Fruit fly (Drosophila melanogaster) whole organism, embryonic: ENCODE data around the gene Pp2A-29B.
A peak's percentile ranks its signal among the peaks of the same experiment; 100 is the strongest.

Source experiments
- CG10267 ChIP-seq: fragments of 200-800 bp; sonication (Bioruptor generic); optimal IDR thresholded peaks from 2 replicates; lab custom pipeline; 2018; ENCODE audit warnings: missing biosample characterization, mild to moderate bottlenecking, missing genetic modification characterization, moderate library complexity
- CG12659 ChIP-seq: fragments of 200-800 bp; sonication (Bioruptor generic); optimal IDR thresholded peaks from 3 replicates; lab custom pipeline; 2017; ENCODE audit warnings: mild to moderate bottlenecking, missing biosample characterization, missing genetic modification reagents, missing genetic modification characterization
- CG12769 ChIP-seq: fragments of 200-800 bp; sonication (Bioruptor generic); optimal IDR thresholded peaks from 2 replicates; lab custom pipeline; 2019; ENCODE audit warnings: missing biosample characterization, mild to moderate bottlenecking, missing genetic modification characterization, moderate library complexity
- CG13287 ChIP-seq: fragments of 200-800 bp; sonication (Bioruptor generic); IDR thresholded peaks from 2 replicates; pipeline ENCODE4 v1.3.6; 2022; ENCODE audit warnings: missing biosample characterization, missing genetic modification characterization; ENCODE audit not compliant: partially characterized antibody
- CG15514 ChIP-seq: fragments of 200-800 bp; sonication (Bioruptor generic); optimal IDR thresholded peaks from 3 replicates; lab custom pipeline; 2017; ENCODE audit warnings: missing biosample characterization, missing genetic modification characterization, mild to moderate bottlenecking, moderate library complexity, missing genetic modification reagents
- CG17361 ChIP-seq: fragments of 200-800 bp; sonication (Bioruptor generic); IDR thresholded peaks from 3 replicates; pipeline ENCODE4 v1.3.6; 2022; ENCODE audit warnings: missing biosample characterization, missing genetic modification characterization
- CG17385 ChIP-seq: fragments of 200-800 bp; sonication (Bioruptor generic); optimal IDR thresholded peaks from 3 replicates; lab custom pipeline; 2018; ENCODE audit warnings: missing biosample characterization, mild to moderate bottlenecking, missing genetic modification characterization
- CG17568 ChIP-seq: fragments of 200-800 bp; sonication (Bioruptor generic); optimal IDR thresholded peaks from 2 replicates; lab custom pipeline; 2018; ENCODE audit warnings: missing biosample characterization, mild to moderate bottlenecking, missing genetic modification characterization, moderate library complexity
- CG2116 ChIP-seq: fragments of 200-800 bp; sonication (Bioruptor generic); optimal IDR thresholded peaks from 3 replicates; lab custom pipeline; 2018; ENCODE audit warnings: missing biosample characterization, mild to moderate bottlenecking, missing genetic modification characterization
- CG31388 ChIP-seq: fragments of 200-800 bp; sonication (Bioruptor generic); optimal IDR thresholded peaks from 2 replicates; lab custom pipeline; 2016; ENCODE audit warnings: missing biosample characterization, missing genetic modification characterization
- CG4360 ChIP-seq: fragments of 200-800 bp; sonication (Bioruptor generic); IDR thresholded peaks from 2 replicates; pipeline ENCODE4 v1.3.6; 2022; ENCODE audit warnings: missing biosample characterization, missing genetic modification characterization
- CG5180 ChIP-seq: fragments of 200-800 bp; sonication (Bioruptor generic); optimal IDR thresholded peaks from 3 replicates; lab custom pipeline; 2017; ENCODE audit warnings: missing biosample characterization, missing genetic modification characterization, mild to moderate bottlenecking, moderate library complexity, missing genetic modification reagents
- CG5953 ChIP-seq: fragments of 200-800 bp; sonication (Bioruptor generic); IDR thresholded peaks from 2 replicates; pipeline ENCODE4 v1.3.6; 2022; ENCODE audit warnings: missing biosample characterization, missing genetic modification characterization
- CG6175 ChIP-seq: fragments of 200-800 bp; sonication (Bioruptor generic); IDR thresholded peaks from 3 replicates; pipeline ENCODE4 v1.3.6; 2022; ENCODE audit warnings: missing biosample characterization, missing genetic modification characterization
- CG6689 ChIP-seq: fragments of 200-800 bp; sonication (Bioruptor generic); IDR thresholded peaks from 2 replicates; pipeline ENCODE4 v1.3.6; 2022; ENCODE audit warnings: missing biosample characterization, missing genetic modification characterization
- CG8478 ChIP-seq: fragments of >200 bp; optimal IDR thresholded peaks from 2 replicates; lab custom pipeline; 2018
- CG8765 ChIP-seq: fragments of 200-800 bp; sonication (Bioruptor generic); IDR thresholded peaks from 2 replicates; pipeline ENCODE4 v1.3.6; 2022; ENCODE audit warnings: missing biosample characterization, missing genetic modification characterization
- CG8944 ChIP-seq: fragments of 200-800 bp; sonication (Bioruptor generic); optimal IDR thresholded peaks from 3 replicates; lab custom pipeline; 2016; ENCODE audit warnings: missing biosample characterization, missing genetic modification characterization
- CkIIα-i1 ChIP-seq: fragments of 200-800 bp; sonication (Bioruptor generic); IDR thresholded peaks from 2 replicates; pipeline ENCODE4 v1.3.6; 2022; ENCODE audit warnings: missing biosample characterization, missing genetic modification characterization
- Dbx ChIP-seq: fragments of 200-800 bp; sonication (Bioruptor generic); IDR thresholded peaks from 3 replicates; pipeline ENCODE4 v1.3.6; 2022; ENCODE audit warnings: missing biosample characterization, missing genetic modification characterization
- Dll ChIP-seq: fragments of 200-800 bp; sonication (Bioruptor generic); IDR thresholded peaks from 4 replicates; pipeline ENCODE4 v1.3.6; 2022; ENCODE audit warnings: missing biosample characterization, missing genetic modification characterization; ENCODE audit not compliant: partially characterized antibody
- Dref ChIP-seq: fragments of 200-800 bp; sonication (Bioruptor generic); IDR thresholded peaks from 2 replicates; pipeline ENCODE4 v1.3.6; 2022; ENCODE audit warnings: missing biosample characterization, missing genetic modification characterization
- E2f2 ChIP-seq: fragments of 200-800 bp; sonication (Bioruptor generic); IDR thresholded peaks from 2 replicates; pipeline ENCODE4 v1.3.6; 2022; ENCODE audit warnings: missing biosample characterization, missing genetic modification characterization
- Fer2 ChIP-seq: fragments of 200-800 bp; sonication (Bioruptor generic); optimal IDR thresholded peaks from 2 replicates; lab custom pipeline; 2018; ENCODE audit warnings: missing biosample characterization, mild to moderate bottlenecking, missing genetic modification characterization, moderate library complexity
- Fer3 ChIP-seq: fragments of 200-800 bp; sonication (Bioruptor generic); optimal IDR thresholded peaks from 2 replicates; lab custom pipeline; 2018; ENCODE audit warnings: missing biosample characterization, mild to moderate bottlenecking, missing genetic modification characterization, moderate library complexity
- MBD-R2 ChIP-seq: fragments of 200-800 bp; sonication (Bioruptor generic); IDR thresholded peaks from 2 replicates; pipeline ENCODE4 v1.3.6; 2022; ENCODE audit warnings: missing biosample characterization, missing genetic modification characterization
- Mad ChIP-seq: fragments of 200-800 bp; sonication (Bioruptor generic); optimal IDR thresholded peaks from 2 replicates; lab custom pipeline; 2016; ENCODE audit warnings: missing biosample characterization, missing genetic modification characterization
- Ravus ChIP-seq: fragments of 200-800 bp; sonication (Bioruptor generic); IDR thresholded peaks from 2 replicates; pipeline ENCODE4 v1.3.6; 2022; ENCODE audit warnings: missing biosample characterization, missing genetic modification characterization
- Side ChIP-seq: fragments of 200-800 bp; sonication (Bioruptor generic); optimal IDR thresholded peaks from 2 replicates; lab custom pipeline; 2016; ENCODE audit warnings: missing biosample characterization, missing genetic modification characterization
- Sox100B ChIP-seq: fragments of 200-800 bp; sonication (Bioruptor generic); optimal IDR thresholded peaks from 3 replicates; lab custom pipeline; 2018; ENCODE audit warnings: missing biosample characterization, mild to moderate bottlenecking, missing genetic modification characterization
- Taf1 ChIP-seq: fragments of 200-800 bp; sonication (Bioruptor generic); IDR thresholded peaks from 2 replicates; pipeline ENCODE4 v1.3.6; 2022; ENCODE audit warnings: missing biosample characterization, missing genetic modification characterization
- amos ChIP-seq: fragments of 200-800 bp; sonication (Bioruptor generic); IDR thresholded peaks from 2 replicates; pipeline ENCODE4 v1.3.6; 2022; ENCODE audit warnings: missing biosample characterization, missing genetic modification characterization; ENCODE audit not compliant: partially characterized antibody
- ara ChIP-seq: fragments of 200-800 bp; sonication (Bioruptor generic); IDR thresholded peaks from 2 replicates; pipeline ENCODE4 v1.3.6; 2022; ENCODE audit warnings: missing biosample characterization, missing genetic modification characterization
- en ChIP-seq: fragments of 200-800 bp; sonication (Bioruptor generic); optimal IDR thresholded peaks from 2 replicates; lab custom pipeline; 2016; ENCODE audit warnings: missing biosample characterization, missing genetic modification characterization
- exex ChIP-seq: fragments of 200-800 bp; sonication (Bioruptor generic); optimal IDR thresholded peaks from 4 replicates; lab custom pipeline; 2018; ENCODE audit warnings: missing biosample characterization, mild to moderate bottlenecking, missing genetic modification characterization, moderate library complexity
- fd3F ChIP-seq: fragments of 200-800 bp; sonication (Bioruptor generic); optimal IDR thresholded peaks from 2 replicates; lab custom pipeline; 2018; ENCODE audit warnings: missing biosample characterization, mild to moderate bottlenecking, missing genetic modification characterization, moderate library complexity
- ftz-f1 ChIP-seq: fragments of 200-800 bp; sonication (Bioruptor generic); optimal IDR thresholded peaks from 2 replicates; lab custom pipeline; 2016; ENCODE audit warnings: missing biosample characterization, missing genetic modification characterization
- gsb ChIP-seq: fragments of 200-800 bp; sonication (Bioruptor generic); IDR thresholded peaks from 2 replicates; pipeline ENCODE4 v1.3.6; 2022; ENCODE audit warnings: missing biosample characterization, missing genetic modification characterization
- kni ChIP-seq: fragments of 200-800 bp; sonication (Bioruptor generic); optimal IDR thresholded peaks from 3 replicates; lab custom pipeline; 2017; ENCODE audit warnings: mild to moderate bottlenecking, missing biosample characterization, missing genetic modification reagents, missing genetic modification characterization
- lbe ChIP-seq: fragments of 200-800 bp; sonication (Bioruptor generic); optimal IDR thresholded peaks from 2 replicates; lab custom pipeline; 2016; ENCODE audit warnings: missing biosample characterization, mild to moderate bottlenecking, missing genetic modification characterization
- lmd ChIP-seq: fragments of 200-800 bp; sonication (Bioruptor generic); IDR thresholded peaks from 2 replicates; pipeline ENCODE4 v1.3.6; 2022; ENCODE audit warnings: missing biosample characterization, missing genetic modification characterization
- mirr ChIP-seq: fragments of 200-800 bp; sonication (Bioruptor generic); optimal IDR thresholded peaks from 3 replicates; lab custom pipeline; 2018; ENCODE audit warnings: missing biosample characterization, mild to moderate bottlenecking, missing genetic modification characterization
- nerfin-2 ChIP-seq: fragments of 200-800 bp; sonication (Bioruptor generic); IDR thresholded peaks from 2 replicates; pipeline ENCODE4 v1.3.6; 2022; ENCODE audit warnings: missing biosample characterization, missing genetic modification characterization; ENCODE audit not compliant: partially characterized antibody
- oc ChIP-seq: fragments of 200-800 bp; sonication (Bioruptor generic); optimal IDR thresholded peaks from 2 replicates; lab custom pipeline; 2018; ENCODE audit warnings: missing biosample characterization, mild to moderate bottlenecking, missing genetic modification characterization, moderate library complexity
- otp ChIP-seq: fragments of 200-800 bp; sonication (Bioruptor generic); IDR thresholded peaks from 3 replicates; pipeline ENCODE4, ENCODE4 v1.3.6; 2022; ENCODE audit warnings: missing biosample characterization, missing genetic modification characterization
- run ChIP-seq: fragments of 200-800 bp; sonication (Bioruptor generic); optimal IDR thresholded peaks from 3 replicates; lab custom pipeline; 2018; ENCODE audit warnings: missing biosample characterization, mild to moderate bottlenecking, missing genetic modification characterization
- salm ChIP-seq: fragments of 200-800 bp; sonication (Bioruptor generic); optimal IDR thresholded peaks from 2 replicates; lab custom pipeline; 2018; ENCODE audit warnings: missing biosample characterization, mild to moderate bottlenecking, missing genetic modification characterization
- slou ChIP-seq: fragments of 200-800 bp; sonication (Bioruptor generic); optimal IDR thresholded peaks from 3 replicates; lab custom pipeline; 2016; ENCODE audit warnings: missing biosample characterization, missing genetic modification characterization
- stwl ChIP-seq: fragments of 200-800 bp; sonication (Bioruptor generic); optimal IDR thresholded peaks from 3 replicates; lab custom pipeline; 2018; ENCODE audit warnings: missing biosample characterization, mild to moderate bottlenecking, missing genetic modification characterization, moderate library complexity
- trem ChIP-seq: fragments of 200-800 bp; optimal IDR thresholded peaks from 3 replicates; lab custom pipeline; 2019; ENCODE audit warnings: missing biosample characterization, mild to moderate bottlenecking, missing genetic modification characterization, moderate library complexity
- unc-4 ChIP-seq: fragments of 200-800 bp; sonication (Bioruptor generic); IDR thresholded peaks from 2 replicates; pipeline ENCODE4 v1.3.6; 2022; ENCODE audit warnings: missing biosample characterization, missing genetic modification characterization; ENCODE audit not compliant: partially characterized antibody

The Pp2A-29B gene

dm6 chr2L:8399863-8400598, 34.2 kb downstream of the Pp2A-29B start, which contains the start of gene CG31898 (continued):
- TF ChIP-seq en (GFP tag; lab: Kevin White, UChicago) = no peak
- peak; percentile 47 for TF ChIP-seq lbe (GFP tag; lab: Kevin White, UChicago)
- peak; percentile 23 for TF ChIP-seq CG10267 (tag; lab: Kevin White, UChicago)
- peak; percentile 31; the same call in 1 of the 2 replicates for TF ChIP-seq CG13287
- TF ChIP-seq CG31388 = no peak
- peak; percentile 76 for TF ChIP-seq CG2116 (GFP tag; lab: Kevin White, UChicago)
- no peak; the same call in 1 of the 2 replicates for TF ChIP-seq amos (GFP tag; lab: Robert Waterston, UW)
- no peak for TF ChIP-seq Fer3 (tag; lab: Kevin White, UChicago)
- no peak for TF ChIP-seq CG12769
- 0 out of 2 replicates have a peak, but pooled peaks have one; percentile 26 for TF ChIP-seq unc-4 (GFP tag; lab: Robert Waterston, UW)
- TF ChIP-seq MBD-R2 (GFP tag; lab: Robert Waterston, UW) = peak; percentile 64
- TF ChIP-seq kni (GFP tag; lab: Kevin White, UChicago) = no peak
- TF ChIP-seq CG17361 (GFP tag; lab: Robert Waterston, UW) = 0 out of 3 replicates have a peak, but pooled peaks have one; percentile 10
- no peak for TF ChIP-seq CG8944 (GFP tag; lab: Kevin White, UChicago)
- peak; percentile 94 for TF ChIP-seq E2f2 (GFP tag; lab: Robert Waterston, UW)
- TF ChIP-seq stwl = peak; percentile 58
- TF ChIP-seq Dll = peak; percentile 52; the same call in 2 of the 4 replicates
- TF ChIP-seq Mad = no peak
- TF ChIP-seq Ravus (GFP tag; lab: Robert Waterston, UW) = no peak
- no peak for TF ChIP-seq Fer2 (tag; lab: Kevin White, UChicago)
- no peak for TF ChIP-seq slou
- no peak for TF ChIP-seq mirr (GFP tag; lab: Kevin White, UChicago)
- TF ChIP-seq CG15514 (GFP tag; lab: Kevin White, UChicago) = peak; percentile 16
- TF ChIP-seq otp (GFP tag; lab: Robert Waterston, UW) = no peak
- peak; percentile 48; the same call in 1 of the 2 replicates for TF ChIP-seq nerfin-2 (GFP tag; lab: Robert Waterston, UW)
- TF ChIP-seq CG12659 (GFP tag; lab: Kevin White, UChicago) = peak; percentile 1
- TF ChIP-seq run (tag; lab: Kevin White, UChicago) = no peak
- TF ChIP-seq ara = no peak
- peak; percentile 78 for TF ChIP-seq Dref (GFP tag; lab: Robert Waterston, UW)
- TF ChIP-seq lmd = no peak
- TF ChIP-seq exex (tag; lab: Kevin White, UChicago) = peak; percentile 34
- peak; percentile 21 for TF ChIP-seq trem (tag; lab: Kevin White, UChicago)
- TF ChIP-seq CG5953 (GFP tag; lab: Robert Waterston, UW) = no peak
- TF ChIP-seq CG8478 (lab: Kevin White, UChicago) = no peak

- TF ChIP-seq CG8765 (GFP tag; lab: Robert Waterston, UW) = no peak
- no peak for TF ChIP-seq Taf1 (GFP tag; lab: Robert Waterston, UW)
- peak; percentile 22 for TF ChIP-seq Sox100B (GFP tag; lab: Kevin White, UChicago)
- no peak for TF ChIP-seq CkIIα-i1 (GFP tag; lab: Robert Waterston, UW)
- TF ChIP-seq CG5180 (GFP tag; lab: Kevin White, UChicago) = peak; percentile 96
- TF ChIP-seq CG4360 (GFP tag; lab: Robert Waterston, UW) = no peak
- peak; percentile 91 for TF ChIP-seq CG17385 (GFP tag; lab: Kevin White, UChicago)
- TF ChIP-seq oc (tag; lab: Kevin White, UChicago) = no peak
- TF ChIP-seq Side = no peak
- no peak for TF ChIP-seq CG6175 (GFP tag; lab: Robert Waterston, UW)
- no peak for TF ChIP-seq ftz-f1 (GFP tag; lab: Kevin White, UChicago)
- TF ChIP-seq gsb (GFP tag; lab: Robert Waterston, UW) = no peak
- no peak for TF ChIP-seq fd3F (GFP tag; lab: Kevin White, UChicago)
- no peak for TF ChIP-seq MBD-R2 (GFP tag; lab: Robert Waterston, UW)
- TF ChIP-seq CG6689 (GFP tag; lab: Robert Waterston, UW) = no peak
- TF ChIP-seq Dbx (GFP tag; lab: Robert Waterston, UW) = no peak
- TF ChIP-seq CG17568 (GFP tag; lab: Kevin White, UChicago) = no peak
- TF ChIP-seq salm (tag; lab: Kevin White, UChicago) = no peak
These were observed 37.1 kb downstream of the Pp2A-29B start, which contains the start of gene fy for dm6 chr2L:8402928-8403285. TSS of gene fy (minus strand) at chr2L:8403280.
